Fruit fly (Drosophila melanogaster): Measurements from ENCODE around the gene CG15047.

DNA sequence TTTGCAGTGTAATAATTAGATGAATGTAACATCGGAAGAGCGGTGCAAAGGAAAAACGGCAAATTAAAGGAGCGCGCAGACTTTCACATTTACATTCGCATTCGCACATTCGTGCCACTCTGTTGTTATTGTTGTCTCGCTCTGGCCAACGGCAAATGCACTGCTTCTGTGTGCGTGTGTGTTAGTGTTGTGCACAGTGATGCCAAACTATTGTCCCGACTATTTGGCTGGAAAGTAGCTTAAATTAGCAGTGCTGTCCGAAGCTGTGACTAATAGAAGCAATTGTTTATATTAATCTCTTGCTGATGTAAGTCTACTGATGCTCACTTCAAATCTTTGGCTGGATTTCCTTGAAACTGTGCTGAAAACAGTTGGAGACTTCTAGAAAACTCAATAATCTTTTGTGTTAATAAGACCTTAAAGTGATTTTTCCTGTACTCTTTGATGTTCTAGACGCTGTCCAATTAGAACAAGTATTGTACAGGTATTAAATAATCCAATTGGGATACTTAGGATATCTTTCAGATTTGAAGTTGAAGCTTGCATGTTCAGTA lies 12.4 kb upstream of the CG15047 start:
- TF ChIP-seq usp (GFP tag; optimal IDR thresholded peaks at IDR 0.05) (no peak), brk (GFP tag; optimal IDR thresholded peaks at IDR 0.05) (no peak)

Measured in whole organism, wandering third instar larva.